Fruit fly (Drosophila melanogaster): ENCODE results near the gene CG11267.

DNA sequence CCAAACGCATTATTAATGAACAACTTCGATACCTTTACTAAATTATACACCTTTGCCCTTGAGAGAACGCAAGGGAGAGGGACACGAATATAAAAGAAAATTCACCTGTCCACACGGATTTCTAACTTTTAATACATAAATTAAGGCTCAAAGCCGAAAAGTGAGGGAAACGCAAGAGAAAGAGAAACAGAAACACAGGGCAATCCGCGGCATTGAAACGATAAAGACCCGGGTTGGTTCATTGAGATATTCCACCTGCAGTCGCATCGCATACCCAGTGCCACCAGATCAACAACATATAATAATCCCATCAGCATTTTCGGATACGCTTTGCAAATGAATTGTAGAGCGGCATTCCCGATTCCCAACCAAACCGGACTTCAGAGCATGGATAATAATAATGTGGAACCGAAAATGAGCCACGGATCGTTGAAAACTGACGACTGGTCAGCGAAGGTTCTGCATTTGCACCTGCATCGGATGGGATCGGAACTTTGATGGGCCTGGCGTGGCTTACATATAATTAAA, 34.9 kb downstream of the CG11267 start:
- no peak for TF ChIP-seq kay (GFP tag; ENCODE audit: borderline replicate concordance)
- TF ChIP-seq toe (GFP tag; optimal IDR thresholded peaks at IDR 0.05), result no peak
- TF ChIP-seq Mnt (GFP tag; optimal IDR thresholded peaks at IDR 0.05), result no peak
